Fruit fly (Drosophila melanogaster) whole organism: Measurements from ENCODE around the gene Hus1-like.
A peak's percentile ranks its signal among the peaks of the same experiment; 100 is the strongest.

ENCODE experiments used
- CG8478 ChIP-seq: fragments of >200 bp; optimal IDR thresholded peaks from 2 replicates; lab custom pipeline; 2018; ENCODE audit warnings: inconsistent platforms
- Dll ChIP-seq: fragments of >200 bp; optimal IDR thresholded peaks from 2 replicates; lab custom pipeline; 2017
- EcR ChIP-seq, 2 experiments: fragments of >200 bp; optimal IDR thresholded peaks; 2 replicates each; lab custom pipeline; 2017; ENCODE audit warnings: missing biosample characterization in 2 of 2, missing genetic modification characterization in 2 of 2, missing genetic modification reagents in 2 of 2
- pan ChIP-seq: fragments of >200 bp; optimal IDR thresholded peaks from 2 replicates; lab custom pipeline; 2017
- psq ChIP-seq: fragments of >200 bp; optimal IDR thresholded peaks from 2 replicates; lab custom pipeline; 2017
- usp ChIP-seq: fragments of >200 bp; optimal IDR thresholded peaks from 2 replicates; lab custom pipeline; 2017; ENCODE audit warnings: missing biosample characterization, missing genetic modification characterization, mixed read lengths

Hus1-like gene

dm6 chr3R:4811124-4811935 lies 566 bp downstream of the Hus1-like start, which contains the start of gene Gmppb:
TSS of gene Gmppb (plus strand) at chr3R:4811444.
- TF ChIP-seq EcR (GFP tag; optimal IDR thresholded peaks at IDR 0.05; lab: Kevin White, UChicago) = no peak
- no peak for TF ChIP-seq pan
- no peak for TF ChIP-seq usp (GFP tag; lab: Kevin White, UChicago)
- TF ChIP-seq psq = no peak
- TF ChIP-seq Dll (lab: Kevin White, UChicago) = no peak
- TF ChIP-seq CG8478 (lab: Kevin White, UChicago) = no peak

- TF ChIP-seq psq (no peak), pan (no peak), EcR (GFP tag; optimal IDR thresholded peaks at IDR 0.05; lab: Kevin White, UChicago) (peak; percentile 84 to 87)
These were observed 1.8 kb downstream of the Hus1-like start for dm6 chr3R:4809944-4810653.

dm6 chr3R:4807582-4807981 lies 4.3 kb downstream of the Hus1-like start:
- TF ChIP-seq pan = no peak
- no peak for TF ChIP-seq usp (GFP tag; lab: Kevin White, UChicago)
- no peak for TF ChIP-seq EcR (GFP tag; optimal IDR thresholded peaks at IDR 0.05; lab: Kevin White, UChicago)
- TF ChIP-seq CG8478 (lab: Kevin White, UChicago) = no peak
- TF ChIP-seq Dll (lab: Kevin White, UChicago) = no peak
- TF ChIP-seq psq = no peak

dm6 chr3R:4806318-4806757 lies 5.6 kb downstream of the Hus1-like start:
- no peak for TF ChIP-seq usp (GFP tag; lab: Kevin White, UChicago)
- peak; percentile 76 to 78 for TF ChIP-seq EcR (GFP tag; optimal IDR thresholded peaks at IDR 0.05; lab: Kevin White, UChicago)
- TF ChIP-seq Dll (lab: Kevin White, UChicago) = no peak
- TF ChIP-seq CG8478 (lab: Kevin White, UChicago) = no peak

dm6 chr3R:4804828-4805707 lies 6.8 kb downstream of the Hus1-like start:
- no peak for TF ChIP-seq pan
- no peak for TF ChIP-seq Dll (lab: Kevin White, UChicago)
- no peak for TF ChIP-seq usp (GFP tag; lab: Kevin White, UChicago)
- TF ChIP-seq psq = no peak
- TF ChIP-seq CG8478 (lab: Kevin White, UChicago) = no peak
- TF ChIP-seq EcR (GFP tag; optimal IDR thresholded peaks at IDR 0.05; lab: Kevin White, UChicago) = no peak

- TF ChIP-seq psq (no peak), usp (GFP tag; lab: Kevin White, UChicago) (no peak), Dll (lab: Kevin White, UChicago) (no peak), pan (no peak), EcR (GFP tag; optimal IDR thresholded peaks at IDR 0.05; lab: Kevin White, UChicago) (no peak), CG8478 (lab: Kevin White, UChicago) (no peak)
These were observed 7.7 kb downstream of the Hus1-like start for dm6 chr3R:4804126-4804649.

- TF ChIP-seq pan (no peak), CG8478 (lab: Kevin White, UChicago) (no peak), usp (GFP tag; lab: Kevin White, UChicago) (no peak), EcR (GFP tag; optimal IDR thresholded peaks at IDR 0.05; lab: Kevin White, UChicago) (no peak), Dll (lab: Kevin White, UChicago) (no peak), psq (no peak)
These were observed 13.9 kb downstream of the Hus1-like start for dm6 chr3R:4798025-4798424.

- no peak for TF ChIP-seq EcR (GFP tag; optimal IDR thresholded peaks at IDR 0.05; lab: Kevin White, UChicago)
- no peak for TF ChIP-seq Dll (lab: Kevin White, UChicago)
- no peak for TF ChIP-seq pan
- TF ChIP-seq usp (GFP tag; lab: Kevin White, UChicago) = no peak
- TF ChIP-seq psq = no peak
- TF ChIP-seq CG8478 (lab: Kevin White, UChicago) = no peak
These were observed 14.3 kb downstream of the Hus1-like start for dm6 chr3R:4797585-4797984.

dm6 chr3R:4784622-4785021 lies 27.3 kb downstream of the Hus1-like start, which contains the start of gene Ccdc39:
TSS of gene Ccdc39 (minus strand) at chr3R:4784722.
- TF ChIP-seq psq (no peak), pan (no peak), Dll (lab: Kevin White, UChicago) (no peak), EcR (GFP tag; optimal IDR thresholded peaks at IDR 0.05; lab: Kevin White, UChicago) (no peak), usp (GFP tag; lab: Kevin White, UChicago) (no peak)

dm6 chr3R:4780721-4781120 lies 31.2 kb downstream of the Hus1-like start:
- no peak for TF ChIP-seq Dll (lab: Kevin White, UChicago)
- TF ChIP-seq usp (GFP tag; lab: Kevin White, UChicago) = no peak
- TF ChIP-seq CG8478 (lab: Kevin White, UChicago) = no peak
- TF ChIP-seq pan = no peak
- no peak for TF ChIP-seq EcR (GFP tag; optimal IDR thresholded peaks at IDR 0.05; lab: Kevin White, UChicago)
- TF ChIP-seq psq = no peak

- no peak for TF ChIP-seq EcR (GFP tag; optimal IDR thresholded peaks at IDR 0.05; lab: Kevin White, UChicago)
- TF ChIP-seq usp (GFP tag; lab: Kevin White, UChicago) = no peak
- no peak for TF ChIP-seq pan
- no peak for TF ChIP-seq psq
- no peak for TF ChIP-seq CG8478 (lab: Kevin White, UChicago)
These were observed 31.6 kb downstream of the Hus1-like start, which contains the start of gene CG14655 for dm6 chr3R:4780262-4780661. TSS of gene CG14655 (minus strand) at chr3R:4780302.
